Worm (Caenorhabditis elegans) whole organism, L1 larva: Measurements from ENCODE around the gene dhs-19.

Experiments used
- lin-35 ChIP-seq, 2 experiments: fragments of 150-350 bp; optimal IDR thresholded peaks; 2 replicates each; lab custom pipeline; 2014; ENCODE audit warnings: missing biosample characterization in 2 of 2, missing genetic modification characterization in 2 of 2, missing genetic modification reagents in 2 of 2
- rnt-1 ChIP-seq: sonication (generic microtip); optimal IDR thresholded peaks from 2 replicates; lab custom pipeline; 2016; ENCODE audit warnings: mild to moderate bottlenecking, missing genetic modification characterization, moderate library complexity, missing compliant biosample characterization
- unc-130 ChIP-seq: fragments of 150-350 bp; optimal IDR thresholded peaks from 2 replicates; lab custom pipeline; 2017; ENCODE audit warnings: missing biosample characterization, missing genetic modification characterization, inconsistent platforms

DNA sequence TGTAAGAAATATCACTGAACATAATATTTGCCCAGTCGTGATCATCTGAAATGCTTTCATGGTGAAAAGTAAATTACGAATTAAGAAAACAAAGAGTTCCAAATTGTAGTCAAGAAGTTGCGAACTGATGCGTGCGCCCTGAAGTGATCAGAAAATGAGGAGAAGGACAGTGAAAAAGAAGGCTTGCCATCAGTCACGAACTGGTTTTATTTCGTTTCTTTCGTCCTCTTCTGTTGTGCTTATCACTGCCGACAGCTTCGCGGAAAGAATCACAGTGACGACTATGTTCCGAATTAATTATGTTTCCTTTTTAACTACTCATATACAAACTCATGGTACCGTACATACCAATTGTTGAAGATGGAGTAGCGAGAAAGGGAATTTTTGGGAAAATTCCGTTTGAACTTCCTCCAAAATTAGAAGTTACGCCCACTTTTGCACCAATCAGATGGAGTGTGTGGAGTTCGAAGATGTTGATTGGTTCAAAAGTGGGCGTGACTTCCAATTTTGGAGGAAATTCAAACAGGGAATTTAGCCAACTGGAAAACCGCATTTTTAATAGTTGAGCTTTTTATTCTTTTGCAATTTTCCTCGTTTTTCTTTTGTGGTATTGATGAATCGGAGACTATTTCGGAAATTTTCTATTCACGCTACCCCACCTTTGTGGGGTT lies 12.9 kb upstream of the dhs-19 start, which contains the start of gene C55A6.12:
- peak; percentile 25 to 77 for TF ChIP-seq lin-35 (GFP tag; optimal IDR thresholded peaks at IDR 0.05; lab: Kevin White, UChicago)
- no peak for TF ChIP-seq unc-130 (tag; lab: Kevin White, UChicago)
- no peak for TF ChIP-seq rnt-1
